Worm (Caenorhabditis elegans) whole organism, L4/young adult: ENCODE data around the gene F36H9.7.

ENCODE experiments used
- W03F9.2 ChIP-seq: fragments of 150-350 bp; optimal IDR thresholded peaks from 2 replicates; lab custom pipeline; 2014; ENCODE audit warnings: missing biosample characterization, missing genetic modification characterization
- dao-5 ChIP-seq: sonication (generic microtip); optimal IDR thresholded peaks from 2 replicates; lab custom pipeline; 2016; ENCODE audit warnings: missing genotype, missing genetic modification characterization, moderate library complexity, missing compliant biosample characterization
- him-1 ChIP-seq: sonication (generic microtip); optimal IDR thresholded peaks from 2 replicates; lab custom pipeline; 2016; ENCODE audit warnings: missing genotype, missing genetic modification reagents, missing genetic modification characterization, missing compliant biosample characterization

DNA sequence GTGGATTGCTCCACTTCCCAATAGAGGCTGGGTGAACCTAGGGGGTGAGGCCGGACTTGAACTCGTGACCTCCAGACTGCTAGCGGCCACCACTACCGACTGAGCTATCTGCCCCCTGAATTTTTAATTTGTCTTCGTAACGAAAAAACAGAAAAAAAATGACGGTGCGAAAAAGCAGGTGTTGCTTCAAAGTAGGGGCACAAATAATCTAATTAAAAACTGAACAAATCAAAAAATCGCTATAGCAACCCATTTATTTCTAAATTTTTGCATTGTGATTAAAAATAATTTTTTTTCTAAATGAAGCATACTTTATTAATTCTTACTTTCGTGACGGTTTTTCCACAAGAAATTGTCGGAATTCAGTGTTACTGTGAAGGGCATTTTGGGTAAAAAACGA, 23.2 kb upstream of the F36H9.7 start, which contains the start of gene F36H9.10:
- TF ChIP-seq dao-5 (tag; lab: Kevin White, UChicago) (no peak), him-1 (tag; lab: Kevin White, UChicago) (no peak), W03F9.2 (tag; lab: Kevin White, UChicago) (no peak)
